Worm (Caenorhabditis elegans) whole organism, L3 larva: Measurements from ENCODE around the gene clec-4.

ENCODE experiments used
- R02D3.7 ChIP-seq: fragments of 150-350 bp; optimal IDR thresholded peaks from 2 replicates; lab custom pipeline; 2014; ENCODE audit warnings: missing biosample characterization, missing genetic modification characterization
- ZK546.5 ChIP-seq: sonication (generic microtip); optimal IDR thresholded peaks from 2 replicates; lab custom pipeline; 2017; ENCODE audit warnings: missing biosample characterization, missing genetic modification characterization
- aly-2 ChIP-seq: fragments of 150-350 bp; optimal IDR thresholded peaks from 2 replicates; lab custom pipeline; 2014; ENCODE audit warnings: missing biosample characterization, missing genetic modification characterization
- ama-1 ChIP-seq: fragments of 150-350 bp; optimal IDR thresholded peaks from 2 replicates; lab custom pipeline; 2018
- ceh-16 ChIP-seq: sonication (generic microtip); optimal IDR thresholded peaks from 2 replicates; lab custom pipeline; 2017; ENCODE audit warnings: missing biosample characterization, missing genetic modification characterization
- ceh-28 ChIP-seq: fragments of 150-350 bp; optimal IDR thresholded peaks from 2 replicates; lab custom pipeline; 2014; ENCODE audit warnings: missing biosample characterization, missing genetic modification reagents, missing genetic modification characterization
- ceh-82 ChIP-seq: fragments of 150-350 bp; optimal IDR thresholded peaks from 2 replicates; lab custom pipeline; 2014; ENCODE audit warnings: missing biosample characterization, missing genetic modification characterization
- ceh-9 ChIP-seq: sonication (generic microtip); optimal IDR thresholded peaks from 2 replicates; lab custom pipeline; 2018; ENCODE audit warnings: missing biosample characterization, missing genetic modification characterization
- daf-12 ChIP-seq: fragments of 150-350 bp; optimal IDR thresholded peaks from 2 replicates; lab custom pipeline; 2014; ENCODE audit warnings: missing biosample characterization, missing genetic modification reagents, missing genetic modification characterization
- egl-27 ChIP-seq: sonication (generic microtip); optimal IDR thresholded peaks from 4 replicates; lab custom pipeline; 2017; ENCODE audit warnings: missing biosample characterization, missing genetic modification reagents, missing genetic modification characterization
- egl-5 ChIP-seq: fragments of 150-350 bp; optimal IDR thresholded peaks from 2 replicates; lab custom pipeline; 2017; ENCODE audit warnings: missing biosample characterization, missing genetic modification reagents, missing genetic modification characterization, inconsistent platforms
- elt-1 ChIP-seq: fragments of 150-350 bp; optimal IDR thresholded peaks from 2 replicates; lab custom pipeline; 2014; ENCODE audit warnings: missing biosample characterization, missing genetic modification characterization
- elt-2 ChIP-seq: sonication (generic microtip); optimal IDR thresholded peaks from 2 replicates; lab custom pipeline; 2016; ENCODE audit warnings: missing genetic modification reagents, mild to moderate bottlenecking, missing genetic modification characterization, missing compliant biosample characterization
- elt-3 ChIP-seq, 3 experiments: fragments of 150-350 bp in 1 of 3; sonication (generic microtip) in 2 of 3; optimal IDR thresholded peaks; 2 replicates in 2 of 3; 4 replicates in 1 of 3; lab custom pipeline; 2014 to 2017; ENCODE audit warnings: missing biosample characterization in 3 of 3, missing genetic modification characterization in 3 of 3
- eor-1 ChIP-seq, 2 experiments: fragments of 150-350 bp; optimal IDR thresholded peaks; 2 replicates each; lab custom pipeline; 2014 to 2018; ENCODE audit warnings: missing biosample characterization in 2 of 2, missing genetic modification characterization in 2 of 2
- fkh-10 ChIP-seq: sonication (generic microtip); optimal IDR thresholded peaks from 2 replicates; lab custom pipeline; 2017; ENCODE audit warnings: missing biosample characterization, missing genetic modification reagents, missing genetic modification characterization
- fkh-2 ChIP-seq: fragments of 150-350 bp; optimal IDR thresholded peaks from 2 replicates; lab custom pipeline; 2014; ENCODE audit warnings: missing biosample characterization, missing genetic modification reagents, missing genetic modification characterization
- hmg-11 ChIP-seq: sonication (generic microtip); optimal IDR thresholded peaks from 2 replicates; lab custom pipeline; 2016; ENCODE audit warnings: missing genetic modification characterization, missing compliant biosample characterization
- jun-1 ChIP-seq: fragments of 150-350 bp; optimal IDR thresholded peaks from 2 replicates; lab custom pipeline; 2014; ENCODE audit warnings: missing biosample characterization, missing genetic modification reagents, missing genetic modification characterization
- lin-15B ChIP-seq: fragments of 150-350 bp; optimal IDR thresholded peaks from 2 replicates; lab custom pipeline; 2014; ENCODE audit warnings: missing biosample characterization, missing genetic modification characterization
- lin-39 ChIP-seq: fragments of 150-350 bp; optimal IDR thresholded peaks from 2 replicates; lab custom pipeline; 2018; ENCODE audit warnings: missing biosample characterization, missing genetic modification reagents, missing genetic modification characterization
- lsy-12 ChIP-seq: sonication (generic microtip); optimal IDR thresholded peaks from 2 replicates; lab custom pipeline; 2016; ENCODE audit warnings: mild to moderate bottlenecking, missing genetic modification characterization, missing compliant biosample characterization
- mdl-1 ChIP-seq: fragments of 150-350 bp; optimal IDR thresholded peaks from 2 replicates; lab custom pipeline; 2014; ENCODE audit warnings: missing biosample characterization, missing genetic modification characterization
- mml-1 ChIP-seq: fragments of 150-350 bp; sonication (generic microtip); optimal IDR thresholded peaks from 3 replicates; lab custom pipeline; 2014; ENCODE audit warnings: missing biosample characterization, missing genetic modification characterization
- nfya-1 ChIP-seq: sonication (generic microtip); optimal IDR thresholded peaks from 2 replicates; lab custom pipeline; 2017; ENCODE audit warnings: missing genetic modification characterization, mild to moderate bottlenecking, missing compliant biosample characterization, antibody characterized with exemption, moderate library complexity; ENCODE audit not compliant: insufficient read depth
- nhr-11 ChIP-seq: fragments of 150-350 bp; optimal IDR thresholded peaks from 2 replicates; lab custom pipeline; 2014; ENCODE audit warnings: missing biosample characterization, missing genetic modification characterization
- nhr-12 ChIP-seq: fragments of 150-350 bp; optimal IDR thresholded peaks from 2 replicates; lab custom pipeline; 2014; ENCODE audit warnings: missing biosample characterization, missing genetic modification characterization
- nhr-237 ChIP-seq: fragments of 150-350 bp; optimal IDR thresholded peaks from 2 replicates; lab custom pipeline; 2014; ENCODE audit warnings: missing biosample characterization, missing genetic modification characterization
- nhr-25 ChIP-seq: sonication (generic microtip); optimal IDR thresholded peaks from 2 replicates; lab custom pipeline; 2017; ENCODE audit warnings: missing biosample characterization, missing genetic modification characterization
- nhr-43 ChIP-seq: sonication (generic microtip); optimal IDR thresholded peaks from 2 replicates; lab custom pipeline; 2016; ENCODE audit warnings: mild to moderate bottlenecking, missing genetic modification characterization, missing compliant biosample characterization; ENCODE audit not compliant: poor library complexity, severe bottlenecking
- nhr-67 ChIP-seq: fragments of 150-350 bp; optimal IDR thresholded peaks from 2 replicates; lab custom pipeline; 2014; ENCODE audit warnings: missing biosample characterization, missing genetic modification characterization
- nhr-76 ChIP-seq: fragments of 150-350 bp; sonication (generic microtip); optimal IDR thresholded peaks from 5 replicates; lab custom pipeline; 2014; ENCODE audit warnings: missing biosample characterization, missing genetic modification characterization
- nhr-77 ChIP-seq: fragments of 150-350 bp; optimal IDR thresholded peaks from 2 replicates; lab custom pipeline; 2014; ENCODE audit warnings: missing biosample characterization, missing genetic modification characterization
- pha-4 ChIP-seq: fragments of 150-350 bp; optimal IDR thresholded peaks from 2 replicates; lab custom pipeline; 2014; ENCODE audit warnings: missing biosample characterization, missing genetic modification reagents, missing genetic modification characterization
- pqm-1 ChIP-seq: fragments of 150-350 bp; optimal IDR thresholded peaks from 2 replicates; lab custom pipeline; 2017; ENCODE audit warnings: missing biosample characterization, missing genetic modification characterization, inconsistent platforms
- sea-2 ChIP-seq: fragments of 150-350 bp; sonication (generic microtip); optimal IDR thresholded peaks from 4 replicates; lab custom pipeline; 2014; ENCODE audit warnings: missing biosample characterization, missing genetic modification reagents, missing genetic modification characterization
- snpc-4 ChIP-seq: fragments of 150-350 bp; optimal IDR thresholded peaks from 2 replicates; lab custom pipeline; 2014; ENCODE audit warnings: missing biosample characterization, missing genetic modification characterization
- tbx-2 ChIP-seq: sonication (generic microtip); optimal IDR thresholded peaks from 2 replicates; lab custom pipeline; 2016; ENCODE audit warnings: mild to moderate bottlenecking, missing genetic modification characterization, missing compliant biosample characterization
- unc-39 ChIP-seq: sonication (generic microtip); optimal IDR thresholded peaks from 4 replicates; lab custom pipeline; 2017; ENCODE audit warnings: missing biosample characterization, missing genetic modification characterization
- zag-1 ChIP-seq: fragments of 150-350 bp; optimal IDR thresholded peaks from 2 replicates; lab custom pipeline; 2014; ENCODE audit warnings: missing biosample characterization, missing genetic modification characterization
- ztf-11 ChIP-seq: fragments of 150-350 bp; optimal IDR thresholded peaks from 2 replicates; lab custom pipeline; 2014; ENCODE audit warnings: missing biosample characterization, missing genetic modification characterization
- ztf-4 ChIP-seq: fragments of 150-350 bp; optimal IDR thresholded peaks from 2 replicates; lab custom pipeline; 2014; ENCODE audit warnings: missing biosample characterization, missing genetic modification characterization

Gene clec-4

ce11 chrII:12608653-12609052 is 27.7 kb upstream of the clec-4 start, which contains the start of gene Y38E10A.9:
Y38E10A.9 (plus strand) TSS chrII:12608953.
- TF ChIP-seq elt-2 (tag; lab: Kevin White, UChicago): no peak
- no peak for TF ChIP-seq R02D3.7 (tag; lab: Kevin White, UChicago)
- no peak for TF ChIP-seq eor-1 (tag; optimal IDR thresholded peaks at IDR 0.05; lab: Kevin White, UChicago)
- TF ChIP-seq daf-12: no peak
- no peak for TF ChIP-seq ztf-11 (tag; lab: Kevin White, UChicago)
- TF ChIP-seq elt-3 (tag; optimal IDR thresholded peaks at IDR 0.05; lab: Kevin White, UChicago): no peak
- TF ChIP-seq lin-39 (tag; lab: Kevin White, UChicago): no peak
- TF ChIP-seq, all 47 proteins: peak for 0

DNA sequence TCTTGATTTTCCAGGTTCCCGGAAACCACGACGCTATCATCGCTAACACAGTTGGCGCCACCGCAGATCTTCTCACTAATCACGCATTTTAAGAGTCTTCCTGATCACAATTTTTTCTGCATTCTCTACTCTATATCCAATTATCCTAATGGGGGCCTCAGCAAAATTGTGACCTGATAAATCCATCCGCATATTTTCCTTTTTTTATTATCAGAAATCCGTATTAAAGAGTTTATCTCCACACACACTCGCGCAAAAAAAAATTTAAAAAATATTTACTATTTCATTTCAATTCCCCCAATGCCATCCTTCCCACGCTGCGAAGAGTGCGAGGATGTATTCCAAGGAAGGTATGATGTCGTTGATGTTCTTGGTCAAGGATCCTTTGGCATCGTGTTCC is 26.0 kb upstream of the clec-4 start, which contains the start of gene Y38E10A.8:
TSS of gene Y38E10A.8 (plus strand) at position 301 of the 400 bp plus-strand sequence.
- no peak for TF ChIP-seq nhr-25 (tag; lab: Kevin White, UChicago)
- no peak for TF ChIP-seq nhr-43
- no peak for TF ChIP-seq nhr-76 (tag; lab: Kevin White, UChicago)
- TF ChIP-seq nhr-237: no peak
- no peak for TF ChIP-seq tbx-2
- TF ChIP-seq elt-2 (tag; lab: Kevin White, UChicago): no peak
- no peak for TF ChIP-seq nfya-1 (tag; lab: Kevin White, UChicago)
- no peak for TF ChIP-seq sea-2
- no peak for TF ChIP-seq nhr-67 (tag; lab: Kevin White, UChicago)
- TF ChIP-seq elt-3 (tag; optimal IDR thresholded peaks at IDR 0.05; lab: Kevin White, UChicago): no peak

- no peak for TF ChIP-seq mml-1 (tag; lab: Kevin White, UChicago)
- TF ChIP-seq nfya-1 (tag; lab: Kevin White, UChicago): no peak
- no peak for TF ChIP-seq nhr-12
- no peak for TF ChIP-seq nhr-67 (tag; lab: Kevin White, UChicago)
Measured at ce11 chrII:12606108-12606507, 25.2 kb upstream of the clec-4 start.

DNA sequence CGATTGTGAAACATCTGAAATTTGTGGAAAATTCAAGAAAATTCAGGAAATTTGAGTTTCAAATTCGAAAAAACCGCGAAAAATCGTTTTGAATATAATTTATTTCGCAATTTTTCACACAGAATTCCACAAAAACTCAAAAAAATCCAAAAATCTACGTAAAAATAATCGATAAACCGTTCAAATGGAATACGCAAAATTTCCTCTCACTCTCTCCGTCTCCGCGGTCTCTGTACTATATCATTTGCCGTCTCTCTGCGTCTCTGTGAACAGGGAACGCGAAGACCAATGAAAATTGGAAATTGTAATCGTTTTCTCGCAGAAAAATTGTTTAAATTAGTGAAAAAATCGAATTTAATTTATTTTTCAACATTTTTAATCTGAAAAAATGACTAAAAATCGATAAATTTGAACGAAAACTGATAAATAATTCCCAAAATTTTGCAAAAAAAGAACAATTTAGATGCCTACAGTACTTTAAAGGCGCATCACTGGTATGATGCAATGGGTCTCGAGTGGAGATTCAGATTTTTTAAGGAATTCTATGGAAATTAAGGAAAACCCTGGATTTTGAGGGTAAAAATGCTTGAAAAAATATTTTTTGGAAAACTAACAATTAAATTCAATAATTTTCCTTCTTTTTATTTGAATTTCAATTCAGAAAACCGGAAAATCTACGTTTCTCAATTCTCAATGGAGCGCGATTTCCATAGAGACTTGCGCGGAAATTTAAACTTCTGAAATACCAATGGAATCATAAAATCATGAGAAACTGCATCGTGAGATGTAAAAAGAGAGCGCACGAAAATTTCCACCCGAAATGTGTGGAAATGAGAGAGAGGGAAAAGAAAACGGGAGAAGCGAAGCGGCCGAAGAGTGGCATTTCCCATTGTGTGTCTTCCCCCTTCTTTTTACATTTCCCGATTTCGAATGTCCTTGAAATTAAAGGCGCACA is 23.0 kb upstream of the clec-4 start, which contains the start of the genes ceh-100 and lips-15:
TSS of gene ceh-100 (minus strand) at position 14 of the 955 bp plus-strand sequence.
TSS of gene lips-15 (plus strand) at position 720 of the 955 bp plus-strand sequence.
- no peak for TF ChIP-seq ceh-16 (tag; lab: Kevin White, UChicago)
- TF ChIP-seq ztf-11 (tag; lab: Kevin White, UChicago): no peak
- TF ChIP-seq fkh-10 (GFP tag; lab: Kevin White, UChicago): no peak
- TF ChIP-seq egl-27 (tag; lab: Kevin White, UChicago): no peak
- no peak for TF ChIP-seq elt-3 (tag; optimal IDR thresholded peaks at IDR 0.05; lab: Kevin White, UChicago)
- no peak for TF ChIP-seq zag-1 (tag; lab: Kevin White, UChicago)
- TF ChIP-seq nhr-43: no peak
- no peak for TF ChIP-seq daf-12
- no peak for TF ChIP-seq jun-1
- TF ChIP-seq ama-1 (lab: Kevin White, UChicago): no peak
- TF ChIP-seq nhr-12: no peak
- TF ChIP-seq pha-4 (tag; lab: Kevin White, UChicago): peak; percentile 23
- no peak for TF ChIP-seq nhr-67 (tag; lab: Kevin White, UChicago)
- TF ChIP-seq sea-2: no peak
- TF ChIP-seq R02D3.7 (tag; lab: Kevin White, UChicago): no peak
- no peak for TF ChIP-seq nhr-76 (tag; lab: Kevin White, UChicago)
- TF ChIP-seq eor-1 (tag; optimal IDR thresholded peaks at IDR 0.05; lab: Kevin White, UChicago): no peak
- TF ChIP-seq elt-1 (tag; lab: Kevin White, UChicago): no peak
- TF ChIP-seq ceh-9 (tag; lab: Kevin White, UChicago): no peak
- TF ChIP-seq lsy-12 (tag; lab: Kevin White, UChicago): no peak
- TF ChIP-seq mml-1 (tag; lab: Kevin White, UChicago): no peak
- TF ChIP-seq lin-15B (tag; lab: Kevin White, UChicago): peak; percentile 81
- no peak for TF ChIP-seq lin-39 (tag; lab: Kevin White, UChicago)
- TF ChIP-seq nhr-237: no peak
- TF ChIP-seq nhr-11 (tag; lab: Kevin White, UChicago): no peak
- no peak for TF ChIP-seq pqm-1 (tag; lab: Kevin White, UChicago)
- no peak for TF ChIP-seq ztf-4 (tag; lab: Kevin White, UChicago)
- TF ChIP-seq nhr-77 (tag; lab: Kevin White, UChicago): no peak
- TF ChIP-seq mdl-1 (tag; lab: Kevin White, UChicago): no peak
- TF ChIP-seq egl-5 (tag; lab: Kevin White, UChicago): peak; percentile 37
- TF ChIP-seq snpc-4: no peak
- peak; percentile 46 for TF ChIP-seq nfya-1 (tag; lab: Kevin White, UChicago)
- TF ChIP-seq nhr-25 (tag; lab: Kevin White, UChicago): peak; percentile 56
- no peak for TF ChIP-seq ZK546.5 (tag; lab: Kevin White, UChicago)
- TF ChIP-seq elt-2 (tag; lab: Kevin White, UChicago): peak; percentile 5
- peak; percentile 43 for TF ChIP-seq hmg-11 (tag; lab: Kevin White, UChicago)
- peak; percentile 78 for TF ChIP-seq ceh-28
- no peak for TF ChIP-seq unc-39 (tag; lab: Kevin White, UChicago)
- no peak for TF ChIP-seq fkh-2 (tag; lab: Kevin White, UChicago)
- TF ChIP-seq ceh-82: no peak
- no peak for TF ChIP-seq aly-2
